Worm (Caenorhabditis elegans): ENCODE measurements around the gene F20G2.5.
A peak's percentile ranks its signal among the peaks of the same experiment; 100 is the strongest.

Gene F20G2.5

ce11 chrV:13808462-13808867, 37.2 kb downstream of the F20G2.5 start:
- TF ChIP-seq saeg-2 (GFP tag; IDR thresholded peaks at IDR 0.05) (no peak), unc-130 (GFP tag; optimal IDR thresholded peaks at IDR 0.05) (no peak), nhr-102 (tag; optimal IDR thresholded peaks at IDR 0.05) (no peak), aha-1 (tag) (peak; percentile 84), lin-1 (GFP tag; IDR thresholded peaks at IDR 0.05) (0 out of 2 replicates have a peak, but pooled peaks have one; percentile 31), jun-1 (tag; optimal IDR thresholded peaks at IDR 0.05) (no peak), ceh-44 (GFP tag; IDR thresholded peaks at IDR 0.05) (no peak), nhr-6 (tag; optimal IDR thresholded peaks at IDR 0.05) (peak; percentile 92), lim-7 (GFP tag; IDR thresholded peaks at IDR 0.05) (no peak; the same call in 1 of the 2 replicates), rbr-2 (tag; optimal IDR thresholded peaks at IDR 0.05) (peak; percentile 73), dmd-6 (GFP tag; IDR thresholded peaks at IDR 0.05) (peak; percentile 60), zip-11 (GFP tag; IDR thresholded peaks at IDR 0.05) (no peak), Y75B8A.6 (GFP tag; IDR thresholded peaks at IDR 0.05) (no peak), daf-19 (GFP tag; conservative IDR thresholded peaks at IDR 0.05) (no peak), cey-2 (tag; optimal IDR thresholded peaks at IDR 0.05; ENCODE audit: borderline replicate concordance, insufficient read depth) (no peak), dmd-9 (GFP tag; IDR thresholded peaks at IDR 0.05) (no peak), tra-1 (GFP tag; IDR thresholded peaks at IDR 0.05) (no peak), F37D6.2 (tag; optimal IDR thresholded peaks at IDR 0.05) (peak; percentile 25), fkh-10 (GFP tag; optimal IDR thresholded peaks at IDR 0.05) (no peak), daf-16 (GFP tag; optimal IDR thresholded peaks at IDR 0.05) (peak in 1 of 2 experiments; percentile 1), daf-16 (tag; optimal IDR thresholded peaks at IDR 0.05) (peak; percentile 49), fos-1 (tag; optimal IDR thresholded peaks at IDR 0.05) (no peak), mxl-3 (GFP tag; optimal IDR thresholded peaks at IDR 0.05) (peak; percentile 74), ceh-62 (tag; optimal IDR thresholded peaks at IDR 0.05) (no peak), vab-7 (GFP tag; IDR thresholded peaks at IDR 0.05) (0 out of 2 replicates have a peak, but pooled peaks have one; percentile 6), Y48G9A.11 (GFP tag; IDR thresholded peaks at IDR 0.05) (no peak), daf-8 (GFP tag; IDR thresholded peaks at IDR 0.05) (no peak), snpc-4 (tag; optimal IDR thresholded peaks at IDR 0.05) (no peak), ceh-32 (tag; optimal IDR thresholded peaks at IDR 0.05; ENCODE audit: poor library complexity) (no peak), nhr-48 (tag; optimal IDR thresholded peaks at IDR 0.05) (peak; percentile 28), mep-1 (tag; optimal IDR thresholded peaks at IDR 0.05) (no peak), hmg-1.1 (GFP tag; IDR thresholded peaks at IDR 0.05) (peak; percentile 74), dve-1 (tag; optimal IDR thresholded peaks at IDR 0.05; ENCODE audit: insufficient read depth) (no peak), F10B5.3 (tag; optimal IDR thresholded peaks at IDR 0.05) (no peak), ztf-11 (tag; optimal IDR thresholded peaks at IDR 0.05) (no peak), lin-39 (tag; optimal IDR thresholded peaks at IDR 0.05) (no peak), mdl-1 (tag; optimal IDR thresholded peaks at IDR 0.05) (peak in 1 of 2 experiments; percentile 78), unc-39 (tag; optimal IDR thresholded peaks at IDR 0.05) (no peak), lin-13 (GFP tag; optimal IDR thresholded peaks at IDR 0.05) (no peak), attf-4 (tag; optimal IDR thresholded peaks at IDR 0.05) (no peak), mes-2 (tag; optimal IDR thresholded peaks at IDR 0.05; ENCODE audit: poor library complexity, severe bottlenecking) (peak; percentile 75), nhr-42 (GFP tag; IDR thresholded peaks at IDR 0.05) (no peak), nhr-111 (GFP tag; optimal IDR thresholded peaks at IDR 0.05) (no peak), gei-8 (GFP tag; optimal IDR thresholded peaks at IDR 0.05) (no peak), R02D3.7 (tag; optimal IDR thresholded peaks at IDR 0.05) (no peak), lsy-2 (tag; optimal IDR thresholded peaks at IDR 0.05) (peak; percentile 46 to 49), ztf-7 (tag; optimal IDR thresholded peaks at IDR 0.05) (no peak), nhr-10 (tag; optimal IDR thresholded peaks at IDR 0.05) (no peak), T20F7.1 (GFP tag; optimal IDR thresholded peaks at IDR 0.05) (peak; percentile 2), skn-1 (tag; optimal IDR thresholded peaks at IDR 0.05) (no peak), T26A8.4 (GFP tag; IDR thresholded peaks at IDR 0.05) (no peak), zfp-3 (GFP tag; conservative IDR thresholded peaks at IDR 0.05) (no peak)

Data from whole organism, L4 larva.